Fruit fly (Drosophila melanogaster) Kc167 (cell line): ENCODE data around the gene Sdhaf3.

ENCODE experiments used
- Myc ChIP-seq: fragments of >200 bp; optimal IDR thresholded peaks from 2 replicates; lab custom pipeline; 2017; ENCODE audit warnings: missing external identifiers
- Sin3A ChIP-seq: fragments of >200 bp; optimal IDR thresholded peaks from 2 replicates; lab custom pipeline; 2018; ENCODE audit warnings: missing external identifiers
- h ChIP-seq: fragments of >200 bp; optimal IDR thresholded peaks from 3 replicates; lab custom pipeline; 2018; ENCODE audit warnings: missing external identifiers
- insv ChIP-seq: fragments of >200 bp; optimal IDR thresholded peaks from 3 replicates; lab custom pipeline; 2018; ENCODE audit warnings: missing external identifiers
- psq ChIP-seq: fragments of >200 bp; optimal IDR thresholded peaks from 2 replicates; lab custom pipeline; 2017; ENCODE audit warnings: missing external identifiers
- ttk ChIP-seq: sonication (Bioruptor generic); optimal IDR thresholded peaks from 2 replicates; lab custom pipeline; 2017; ENCODE audit warnings: missing external identifiers

Gene Sdhaf3

DNA sequence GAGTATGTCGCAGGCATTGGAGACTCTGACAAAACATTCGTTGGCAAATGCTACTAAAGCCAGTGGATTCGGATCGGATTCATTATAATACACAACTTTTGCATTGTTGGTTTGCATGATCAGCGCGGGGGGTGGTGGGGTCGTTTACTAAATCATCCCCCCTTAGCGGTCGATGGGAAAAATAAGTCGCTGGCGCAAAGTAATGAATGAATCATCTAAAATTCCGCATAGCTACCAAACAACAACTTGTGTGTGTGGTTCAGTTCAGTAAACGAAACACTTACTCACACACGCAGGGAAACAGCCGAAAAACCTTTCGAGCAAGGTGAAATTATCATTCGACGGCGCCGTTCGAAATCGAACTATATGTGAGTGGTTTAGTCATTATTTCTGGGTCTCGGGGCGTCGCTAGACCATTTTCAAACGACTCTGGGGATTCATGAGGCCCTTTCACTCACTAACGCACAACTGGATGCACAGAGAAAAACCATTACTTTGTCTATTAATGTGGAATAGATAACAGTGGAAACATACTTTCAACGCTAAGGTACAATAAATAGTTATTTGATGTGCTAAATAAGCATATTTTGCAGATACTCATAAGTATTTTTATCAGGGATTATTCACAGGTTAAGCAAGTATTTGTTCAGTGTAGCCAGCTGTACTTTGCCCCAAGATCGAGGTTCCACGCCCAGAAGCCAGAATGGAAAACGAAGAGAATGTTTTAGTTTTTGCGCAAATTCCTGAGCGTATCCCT is 33.7 kb downstream of the Sdhaf3 start:
- TF ChIP-seq Myc (no peak), psq (lab: Kevin White, UChicago) (no peak), insv (no peak), h (lab: Kevin White, UChicago) (no peak), Sin3A (lab: Kevin White, UChicago) (no peak), ttk (lab: Kevin White, UChicago) (no peak)

- TF ChIP-seq Sin3A (lab: Kevin White, UChicago) (no peak), h (lab: Kevin White, UChicago) (no peak), Myc (no peak)
Observed at dm6 chr3R:16447448-16448045, 34.7 kb downstream of the Sdhaf3 start.

- TF ChIP-seq h (lab: Kevin White, UChicago): no peak
- no peak for TF ChIP-seq psq (lab: Kevin White, UChicago)
- TF ChIP-seq Myc: no peak
- TF ChIP-seq insv: no peak
- no peak for TF ChIP-seq ttk (lab: Kevin White, UChicago)
- no peak for TF ChIP-seq Sin3A (lab: Kevin White, UChicago)
Observed at dm6 chr3R:16446836-16447235, 35.4 kb downstream of the Sdhaf3 start.

DNA sequence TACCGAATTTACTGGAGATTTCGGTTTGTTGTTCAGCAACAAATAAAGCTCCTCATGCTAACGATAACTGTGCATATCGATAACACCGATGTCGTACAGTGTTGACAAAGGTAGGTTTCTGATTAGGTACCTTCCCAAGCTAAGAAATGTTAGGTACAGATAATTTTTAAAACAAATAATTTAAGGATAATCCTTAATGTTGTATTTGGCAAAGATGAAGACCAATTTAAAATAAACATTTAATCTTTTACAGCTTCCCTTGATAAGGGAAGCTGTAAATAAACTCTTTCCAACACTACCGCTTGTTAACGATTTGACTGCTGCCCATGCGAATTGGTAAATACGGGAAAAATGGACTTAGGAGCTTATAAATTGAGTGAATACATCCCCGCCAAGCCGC is 39.3 kb downstream of the Sdhaf3 start, which contains the start of the genes Ttc1 and CG14882:
Gene Ttc1, minus strand, starts transcription at position 71 of the 400 bp plus-strand sequence.
Gene CG14882, plus strand, starts transcription at position 271 of the 400 bp plus-strand sequence.
- TF ChIP-seq psq (lab: Kevin White, UChicago): no peak

dm6 chr3R:16441367-16441923 is 40.8 kb downstream of the Sdhaf3 start, which contains the start of gene ema:
Gene ema, minus strand, starts transcription at chr3R:16441661.
- no peak for TF ChIP-seq Myc
- no peak for TF ChIP-seq Sin3A (lab: Kevin White, UChicago)
- TF ChIP-seq psq (lab: Kevin White, UChicago): no peak
- TF ChIP-seq insv: no peak
- TF ChIP-seq ttk (lab: Kevin White, UChicago): no peak
- no peak for TF ChIP-seq h (lab: Kevin White, UChicago)

- TF ChIP-seq Sin3A (lab: Kevin White, UChicago) (no peak), Myc (no peak), ttk (lab: Kevin White, UChicago) (no peak), insv (no peak), h (lab: Kevin White, UChicago) (no peak), psq (lab: Kevin White, UChicago) (no peak)
Observed at dm6 chr3R:16436374-16437037, 45.7 kb downstream of the Sdhaf3 start, which contains the start of gene mRpS33. Gene mRpS33, minus strand, starts transcription at chr3R:16436597.

dm6 chr3R:16434599-16434998 is 47.7 kb downstream of the Sdhaf3 start, which contains the start of gene CG14881:
Gene CG14881, plus strand, starts transcription at chr3R:16434899.
- TF ChIP-seq insv: no peak
- TF ChIP-seq Myc: no peak
- TF ChIP-seq psq (lab: Kevin White, UChicago): no peak
- TF ChIP-seq Sin3A (lab: Kevin White, UChicago): no peak
- TF ChIP-seq h (lab: Kevin White, UChicago): no peak
- no peak for TF ChIP-seq ttk (lab: Kevin White, UChicago)

dm6 chr3R:16432665-16433065 is 49.6 kb downstream of the Sdhaf3 start, which contains the start of gene Fntb:
Gene Fntb, plus strand, starts transcription at chr3R:16432998.
- TF ChIP-seq h (lab: Kevin White, UChicago): no peak
- TF ChIP-seq Myc: no peak
- TF ChIP-seq psq (lab: Kevin White, UChicago): no peak
- no peak for TF ChIP-seq insv
- TF ChIP-seq Sin3A (lab: Kevin White, UChicago): no peak
- TF ChIP-seq ttk (lab: Kevin White, UChicago): no peak
